Worm (Caenorhabditis elegans) whole organism, L4 larva: ENCODE results near the gene vab-2.

Source experiments
- F26F4.8 ChIP-seq: fragments of 200-800 bp; sonication (Bioruptor generic); conservative IDR thresholded peaks from 2 replicates; pipeline ENCODE4 v1.3.6; 2022; ENCODE audit warnings: missing genetic modification characterization, missing compliant biosample characterization
- nhr-76 ChIP-seq: fragments of 150-350 bp; optimal IDR thresholded peaks from 2 replicates; lab custom pipeline; 2014; ENCODE audit warnings: missing biosample characterization, missing genetic modification characterization

ce11 chrIV:3741874-3742273 is 24.8 kb downstream of the vab-2 start:
- no peak for TF ChIP-seq F26F4.8 (GFP tag; lab: Robert Waterston, UW)
- no peak for TF ChIP-seq nhr-76 (tag; lab: Kevin White, UChicago)
